Fruit fly (Drosophila melanogaster): ENCODE results near the gene CG12502.

The CG12502 gene

DNA sequence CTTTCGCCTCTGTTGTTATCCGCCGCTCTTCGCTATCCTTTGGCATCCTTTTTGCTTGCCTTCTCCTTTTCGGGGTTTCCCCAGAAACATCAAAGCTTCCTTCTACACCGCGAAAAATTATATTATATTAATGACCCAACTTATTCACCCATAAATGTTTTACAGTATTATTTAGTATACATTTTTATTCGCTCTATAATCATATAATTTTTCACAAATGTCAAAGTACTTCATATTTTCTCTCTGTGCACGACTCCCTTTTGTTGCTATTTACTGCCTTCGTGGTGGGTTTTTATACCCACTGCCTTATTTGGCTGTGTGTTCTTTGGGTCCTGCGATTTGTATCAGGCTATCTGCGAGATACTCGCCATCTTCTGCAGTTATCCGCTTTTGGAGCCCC lies 52.0 kb downstream of the CG12502 start (continued):
- TF ChIP-seq Optix (GFP tag; IDR thresholded peaks at IDR 0.05) (no peak), CG9215 (GFP tag; IDR thresholded peaks at IDR 0.05) (no peak), Pdp1 (GFP tag; optimal IDR thresholded peaks at IDR 0.05) (no peak), pb (GFP tag; optimal IDR thresholded peaks at IDR 0.05) (no peak), CTCF (GFP tag; optimal IDR thresholded peaks at IDR 0.05) (no peak), CG18764 (GFP tag; optimal IDR thresholded peaks at IDR 0.05) (no peak), Atf6 (GFP tag; IDR thresholded peaks at IDR 0.05) (no peak), her (GFP tag; optimal IDR thresholded peaks at IDR 0.05) (no peak), Sin3A (optimal IDR thresholded peaks at IDR 0.05) (no peak), dmrt11E (tag; optimal IDR thresholded peaks at IDR 0.05) (no peak), CG7963 (GFP tag; IDR thresholded peaks at IDR 0.05; ENCODE audit: partially characterized antibody) (no peak), MESR4 (GFP tag; optimal IDR thresholded peaks at IDR 0.05) (no peak), Vsx1 (GFP tag; optimal IDR thresholded peaks at IDR 0.05) (no peak), CG8478 (optimal IDR thresholded peaks at IDR 0.05) (no peak), Eip74EF (GFP tag; optimal IDR thresholded peaks at IDR 0.05) (no peak), cas (GFP tag; IDR thresholded peaks at IDR 0.05) (no peak), ATbp (GFP tag; optimal IDR thresholded peaks at IDR 0.05) (no peak), Antp (GFP tag; optimal IDR thresholded peaks at IDR 0.05) (no peak), Fer2 (tag; optimal IDR thresholded peaks at IDR 0.05) (no peak), Nf-YA (GFP tag; IDR thresholded peaks at IDR 0.05) (no peak), dm (GFP tag; optimal IDR thresholded peaks at IDR 0.05) (no peak), CG3995 (GFP tag; optimal IDR thresholded peaks at IDR 0.05) (no peak), cwo (GFP tag; optimal IDR thresholded peaks at IDR 0.05) (peak; percentile 49), crol (GFP tag; IDR thresholded peaks at IDR 0.05) (no peak), cad (GFP tag; optimal IDR thresholded peaks at IDR 0.05) (no peak), CG11695 (GFP tag; IDR thresholded peaks at IDR 0.05) (0 out of 3 replicates have a peak, but pooled peaks have one; percentile 28), insv (GFP tag; optimal IDR thresholded peaks at IDR 0.05) (no peak), bowl (GFP tag; IDR thresholded peaks at IDR 0.05) (no peak), Asciz (GFP tag; optimal IDR thresholded peaks at IDR 0.05) (no peak), CG6791 (GFP tag; IDR thresholded peaks at IDR 0.05; ENCODE audit: partially characterized antibody) (no peak), wek (GFP tag; optimal IDR thresholded peaks at IDR 0.05) (no peak), vvl (GFP tag; IDR thresholded peaks at IDR 0.05) (0 out of 2 replicates have a peak, but pooled peaks have one; percentile 24), Rfx (GFP tag; IDR thresholded peaks at IDR 0.05) (peak; percentile 56), fu2 (GFP tag; optimal IDR thresholded peaks at IDR 0.05) (no peak), CG10274 (GFP tag; optimal IDR thresholded peaks at IDR 0.05) (no peak), CG11696 (GFP tag; IDR thresholded peaks at IDR 0.05) (no peak), CG8089 (GFP tag; optimal IDR thresholded peaks at IDR 0.05) (no peak), croc (GFP tag; conservative IDR thresholded peaks at IDR 0.05) (0 out of 3 replicates have a peak, but pooled peaks have one; percentile 15), CG18599 (GFP tag; optimal IDR thresholded peaks at IDR 0.05) (peak; percentile 32), Dref (GFP tag; IDR thresholded peaks at IDR 0.05) (no peak), pfk (GFP tag; optimal IDR thresholded peaks at IDR 0.05) (no peak), CG2678 (tag; optimal IDR thresholded peaks at IDR 0.05) (peak; percentile 72), tap (tag; optimal IDR thresholded peaks at IDR 0.05) (peak; percentile 32), CG2875 (GFP tag; optimal IDR thresholded peaks at IDR 0.05) (no peak), CG14441 (GFP tag; IDR thresholded peaks at IDR 0.05) (peak; percentile 44), CG11456 (GFP tag; IDR thresholded peaks at IDR 0.05) (0 out of 3 replicates have a peak, but pooled peaks have one; percentile 19), CG8944 (GFP tag; optimal IDR thresholded peaks at IDR 0.05) (no peak), Ets65A (GFP tag) (no peak), CG17186 (GFP tag; optimal IDR thresholded peaks at IDR 0.05) (no peak), sr (GFP tag; IDR thresholded peaks at IDR 0.05) (no peak), tx (GFP tag; optimal IDR thresholded peaks at IDR 0.05) (no peak), CG15514 (GFP tag; optimal IDR thresholded peaks at IDR 0.05) (no peak), unc-4 (GFP tag; IDR thresholded peaks at IDR 0.05; ENCODE audit: partially characterized antibody) (no peak)
